Fruit fly (Drosophila melanogaster) S2 (cell line): Measurements from ENCODE around the gene Hinfp.
A peak's percentile ranks its signal among the peaks of the same experiment; 100 is the strongest.

Source experiments
- CG8478 ChIP-seq: fragments of >200 bp; optimal IDR thresholded peaks from 2 replicates; lab custom pipeline; 2018
- CTCF ChIP-seq, 2 experiments: fragments of >200 bp; optimal IDR thresholded peaks; 2 replicates each; lab custom pipeline; 2018

Gene Hinfp

DNA sequence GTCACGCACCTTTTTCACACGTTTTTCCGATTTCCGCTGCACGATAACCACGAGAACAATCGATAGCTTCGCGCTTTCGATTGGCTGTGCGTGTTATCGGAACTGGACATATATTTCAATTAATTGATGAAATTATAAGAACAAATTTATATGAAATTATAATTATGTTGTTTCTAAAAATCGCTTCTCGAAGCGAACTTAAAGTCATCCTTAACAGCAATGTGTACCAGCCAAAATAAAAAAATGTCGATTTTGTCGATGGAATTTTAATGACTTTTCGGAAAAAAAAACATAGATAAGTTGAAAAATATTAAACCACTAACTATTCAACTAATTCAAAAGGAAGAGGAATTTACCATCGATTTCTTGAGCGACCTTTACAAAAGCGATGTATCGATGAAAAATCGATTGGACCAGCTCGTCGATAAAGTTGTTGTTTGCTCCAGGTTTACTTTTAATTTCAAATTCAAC lies at the start of gene Hinfp, which contains the start of gene CG13364:
TSS of gene Hinfp (plus strand) at position 386 of the 471 bp plus-strand sequence.
TSS of gene CG13364 (minus strand) at position 47 of the 471 bp plus-strand sequence.
- TF ChIP-seq CTCF (optimal IDR thresholded peaks at IDR 0.05; lab: Kevin White, UChicago) (no peak), CG8478 (lab: Kevin White, UChicago) (no peak)

DNA sequence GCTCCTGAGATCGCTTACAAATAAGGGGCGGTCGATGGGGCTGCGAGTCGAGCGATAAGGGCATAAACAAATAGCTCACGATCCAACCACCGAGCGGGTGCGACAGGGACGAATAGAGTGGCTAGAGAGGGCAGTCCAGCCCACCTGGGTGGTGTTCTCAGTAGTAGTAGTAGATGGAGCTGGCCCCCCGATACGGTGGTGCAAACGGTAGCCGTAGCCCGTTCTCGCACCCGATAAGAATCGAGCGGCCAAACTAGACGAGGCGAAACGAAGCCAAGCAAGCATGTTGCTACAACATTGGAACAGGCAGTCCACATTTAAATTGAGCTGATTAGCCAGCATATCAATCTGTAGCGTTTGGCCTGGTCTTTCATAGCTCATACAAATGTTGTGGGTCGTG lies 44.7 kb upstream of the Hinfp start:
- TF ChIP-seq CTCF (optimal IDR thresholded peaks at IDR 0.05; lab: Kevin White, UChicago) (no peak), CG8478 (lab: Kevin White, UChicago) (no peak)

DNA sequence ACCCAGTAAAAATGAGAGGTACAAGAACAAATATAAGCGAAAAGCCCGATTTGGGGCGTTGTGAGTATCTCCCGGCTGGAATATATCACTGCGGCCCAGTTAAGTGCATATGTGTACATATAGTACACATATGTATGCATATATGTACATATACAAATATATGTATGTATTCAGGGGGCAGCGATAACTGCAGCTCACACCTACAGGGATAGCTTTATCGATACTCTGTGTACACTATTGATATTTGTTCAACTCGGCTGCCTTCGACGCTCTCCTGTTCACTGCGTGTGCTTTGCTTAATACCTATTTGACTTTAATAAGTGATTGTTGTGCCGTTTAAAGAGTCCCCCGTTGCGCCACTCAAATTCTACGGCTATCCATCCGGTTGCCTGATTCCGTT lies 43.5 kb upstream of the Hinfp start, which contains the start of gene vnd:
TSS of gene vnd (plus strand) at position 297 of the 400 bp plus-strand sequence.
- TF ChIP-seq CTCF (optimal IDR thresholded peaks at IDR 0.05; lab: Kevin White, UChicago): no peak
- TF ChIP-seq CG8478 (lab: Kevin White, UChicago): no peak

DNA sequence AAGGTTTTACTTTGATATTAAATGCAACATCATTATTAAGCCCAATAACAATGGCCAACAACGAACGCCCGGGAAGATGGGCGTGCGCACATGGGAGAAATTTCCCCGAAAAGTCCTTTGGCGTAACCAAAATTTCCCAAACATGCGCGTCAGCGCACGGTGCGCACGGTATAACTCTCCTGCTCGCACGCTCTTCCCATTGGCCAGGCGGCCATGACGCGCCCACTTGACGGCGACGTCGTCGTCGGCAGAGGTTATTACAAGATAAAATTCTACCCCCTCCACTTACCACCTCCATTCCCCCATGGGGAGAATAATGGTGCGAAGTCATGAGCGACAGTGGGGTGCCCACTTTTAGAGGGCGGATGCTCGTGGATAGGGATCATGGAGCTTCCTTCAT lies 36.4 kb upstream of the Hinfp start:
- no peak for TF ChIP-seq CTCF (optimal IDR thresholded peaks at IDR 0.05; lab: Kevin White, UChicago)
- TF ChIP-seq CG8478 (lab: Kevin White, UChicago): no peak

DNA sequence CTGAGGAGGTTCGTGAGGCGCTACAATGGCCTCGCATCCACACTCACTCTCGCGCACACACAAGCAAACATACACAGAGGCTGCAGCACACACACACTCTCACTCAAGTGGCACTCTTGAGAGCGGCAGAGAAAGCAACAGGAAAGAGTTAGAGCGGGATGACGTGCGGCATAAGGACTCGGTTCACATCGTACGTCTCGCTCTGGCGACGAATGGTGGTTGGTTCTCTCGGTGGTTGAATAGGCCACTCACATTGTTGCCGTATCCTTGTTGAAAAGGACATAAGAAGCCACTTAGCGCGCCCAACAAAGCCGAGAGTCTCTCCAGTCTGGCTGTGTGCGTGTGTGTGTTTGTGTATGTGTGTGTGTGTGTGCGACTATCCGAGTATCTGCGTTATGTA lies 34.9 kb upstream of the Hinfp start:
- no peak for TF ChIP-seq CG8478 (lab: Kevin White, UChicago)
- TF ChIP-seq CTCF (optimal IDR thresholded peaks at IDR 0.05; lab: Kevin White, UChicago): no peak

DNA sequence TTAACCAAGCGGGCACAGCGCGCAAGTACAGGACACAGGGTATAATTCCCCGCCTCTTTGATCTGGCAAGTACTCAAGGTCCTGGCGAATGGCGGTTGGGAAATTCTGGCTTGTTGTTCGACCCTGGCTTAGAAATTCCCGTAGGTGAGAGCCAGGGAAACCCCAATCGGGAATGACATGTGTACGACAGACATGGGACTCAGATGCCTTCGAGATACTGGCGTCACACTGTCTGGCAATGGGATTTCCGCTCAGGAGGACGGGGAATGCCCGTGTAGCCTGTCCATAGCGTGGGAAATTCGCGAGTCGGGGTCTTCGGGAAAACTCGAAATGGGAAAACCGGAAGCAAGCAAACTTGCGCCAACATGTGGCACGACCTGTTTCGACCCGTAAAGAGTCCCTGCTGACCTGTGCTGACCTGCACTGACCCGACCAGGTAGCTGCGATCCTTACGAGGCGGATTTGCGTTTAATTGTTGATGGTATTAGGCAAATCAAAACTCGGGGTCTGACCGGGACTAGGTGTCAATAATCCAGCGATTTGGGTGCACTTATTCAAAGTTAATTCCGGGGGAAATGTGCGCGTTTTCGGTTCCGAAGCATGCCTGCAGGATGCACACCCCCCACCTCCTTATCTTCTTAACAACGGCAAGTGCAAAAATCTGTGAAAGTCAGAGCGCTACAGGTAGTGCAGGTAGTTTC lies 32.6 kb upstream of the Hinfp start:
- TF ChIP-seq CTCF (optimal IDR thresholded peaks at IDR 0.05; lab: Kevin White, UChicago): no peak
- no peak for TF ChIP-seq CG8478 (lab: Kevin White, UChicago)

DNA sequence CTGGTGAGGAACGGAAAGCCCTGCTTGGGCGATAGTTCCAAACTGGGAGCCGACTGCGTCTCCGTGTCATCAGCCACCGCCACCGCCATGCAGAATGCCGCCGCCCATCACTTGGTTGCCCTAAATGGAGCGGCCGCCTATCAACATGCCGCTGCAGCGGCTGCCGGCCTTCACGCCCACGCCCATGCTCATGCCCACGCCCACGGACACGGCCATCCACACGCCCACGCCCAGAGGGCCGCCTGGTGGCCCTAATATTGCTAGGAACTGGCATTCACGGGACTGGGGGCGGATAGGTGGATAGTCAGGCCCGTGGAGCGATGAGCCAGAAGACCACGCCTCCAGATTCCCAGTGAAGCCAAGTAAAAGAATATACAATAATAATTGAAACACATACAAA lies 28.3 kb upstream of the Hinfp start:
- TF ChIP-seq CTCF (optimal IDR thresholded peaks at IDR 0.05; lab: Kevin White, UChicago) (no peak), CG8478 (lab: Kevin White, UChicago) (no peak)

DNA sequence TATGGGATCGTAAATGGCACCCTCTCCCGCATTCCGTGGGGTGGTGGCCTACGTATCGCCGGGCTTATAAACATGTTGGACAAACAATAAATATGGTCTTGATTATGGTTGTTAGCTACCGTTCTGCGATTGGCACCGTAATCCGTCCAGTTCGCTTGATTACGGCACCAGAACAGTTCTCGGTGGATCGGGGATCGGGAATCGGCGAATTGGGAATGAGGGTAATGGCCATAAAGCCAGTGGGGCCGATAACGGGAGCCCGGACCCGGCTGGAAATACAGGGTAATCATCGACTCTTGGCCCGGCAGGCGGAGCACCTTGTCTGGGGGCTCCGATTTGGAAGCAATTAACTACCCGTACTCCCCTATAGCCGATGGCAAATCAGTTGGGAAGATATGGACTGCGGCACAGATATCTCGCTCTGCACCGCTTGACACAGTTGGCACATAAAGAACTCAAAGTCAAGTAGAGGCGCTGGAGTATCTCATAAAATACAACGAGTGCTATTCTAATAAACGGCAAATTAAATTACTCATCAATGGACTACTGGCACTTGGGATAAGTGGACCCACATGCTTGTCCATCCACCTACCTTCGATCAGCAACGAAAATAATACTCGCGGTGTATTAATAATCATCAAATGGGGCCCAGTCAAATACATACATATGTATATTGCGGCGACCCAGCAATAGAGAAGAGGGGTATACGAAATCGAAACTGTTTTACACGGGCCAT lies 26.9 kb upstream of the Hinfp start:
- no peak for TF ChIP-seq CG8478 (lab: Kevin White, UChicago)
- no peak for TF ChIP-seq CTCF (optimal IDR thresholded peaks at IDR 0.05; lab: Kevin White, UChicago)

DNA sequence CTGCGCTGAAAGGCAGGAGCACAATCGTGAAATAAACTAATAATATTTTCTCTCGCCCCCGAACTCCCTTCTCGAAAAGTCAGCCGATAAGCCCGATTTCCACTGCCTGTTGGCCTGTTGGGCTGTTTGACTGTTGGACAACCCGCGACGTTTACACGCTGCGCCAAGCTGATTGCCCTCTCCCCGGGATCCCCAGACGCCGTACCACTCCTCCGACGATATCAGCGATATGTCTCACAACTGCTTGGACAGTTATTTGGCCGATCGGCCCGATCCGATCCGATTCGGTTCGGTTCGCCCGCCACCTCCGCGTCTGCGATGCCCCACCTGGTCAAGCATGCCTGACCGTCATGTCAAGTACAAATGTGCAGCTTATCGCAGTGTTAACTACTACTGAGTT lies 25.6 kb upstream of the Hinfp start:
- TF ChIP-seq CG8478 (lab: Kevin White, UChicago) (no peak), CTCF (optimal IDR thresholded peaks at IDR 0.05; lab: Kevin White, UChicago) (no peak)

DNA sequence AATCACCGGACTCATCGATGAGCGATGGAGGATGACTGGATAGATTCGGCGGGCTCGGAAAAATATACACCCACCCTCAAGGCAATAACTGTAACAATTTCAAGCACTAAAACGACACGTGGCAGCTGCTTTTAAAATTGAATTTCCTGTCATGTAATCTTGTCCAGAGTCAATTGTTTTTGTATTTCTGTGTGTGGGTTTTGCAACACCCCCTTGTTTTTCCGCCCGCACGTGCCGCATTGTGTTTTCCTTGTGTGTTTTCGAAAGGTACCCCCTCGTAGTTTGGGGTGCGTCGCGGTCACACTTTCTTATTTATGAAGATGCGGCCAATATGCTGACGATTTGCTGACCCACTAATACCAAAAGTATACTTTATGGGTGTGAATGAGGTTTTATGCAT lies 23.4 kb upstream of the Hinfp start:
- TF ChIP-seq CTCF (optimal IDR thresholded peaks at IDR 0.05; lab: Kevin White, UChicago) (no peak), CG8478 (lab: Kevin White, UChicago) (no peak)

DNA sequence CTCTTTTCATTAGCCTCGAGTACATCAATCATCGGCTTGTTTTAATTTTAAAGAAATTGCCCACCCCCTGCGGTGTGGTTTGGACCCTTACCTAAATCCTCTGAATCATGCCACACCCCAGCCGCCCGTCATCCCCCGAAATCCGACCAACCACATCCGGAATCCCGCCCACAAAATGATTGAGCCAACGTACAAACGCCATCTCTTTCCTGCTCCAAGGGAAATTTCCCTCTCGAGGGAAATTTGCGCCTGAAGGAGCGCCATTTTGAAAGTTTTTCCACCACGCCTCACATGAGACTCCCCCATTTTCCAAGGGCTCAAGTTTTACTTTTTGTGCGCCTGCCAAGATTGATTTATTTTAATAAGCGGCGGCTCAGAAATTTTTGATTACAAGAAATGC lies 15.3 kb upstream of the Hinfp start:
- no peak for TF ChIP-seq CTCF (optimal IDR thresholded peaks at IDR 0.05; lab: Kevin White, UChicago)
- TF ChIP-seq CG8478 (lab: Kevin White, UChicago): no peak

DNA sequence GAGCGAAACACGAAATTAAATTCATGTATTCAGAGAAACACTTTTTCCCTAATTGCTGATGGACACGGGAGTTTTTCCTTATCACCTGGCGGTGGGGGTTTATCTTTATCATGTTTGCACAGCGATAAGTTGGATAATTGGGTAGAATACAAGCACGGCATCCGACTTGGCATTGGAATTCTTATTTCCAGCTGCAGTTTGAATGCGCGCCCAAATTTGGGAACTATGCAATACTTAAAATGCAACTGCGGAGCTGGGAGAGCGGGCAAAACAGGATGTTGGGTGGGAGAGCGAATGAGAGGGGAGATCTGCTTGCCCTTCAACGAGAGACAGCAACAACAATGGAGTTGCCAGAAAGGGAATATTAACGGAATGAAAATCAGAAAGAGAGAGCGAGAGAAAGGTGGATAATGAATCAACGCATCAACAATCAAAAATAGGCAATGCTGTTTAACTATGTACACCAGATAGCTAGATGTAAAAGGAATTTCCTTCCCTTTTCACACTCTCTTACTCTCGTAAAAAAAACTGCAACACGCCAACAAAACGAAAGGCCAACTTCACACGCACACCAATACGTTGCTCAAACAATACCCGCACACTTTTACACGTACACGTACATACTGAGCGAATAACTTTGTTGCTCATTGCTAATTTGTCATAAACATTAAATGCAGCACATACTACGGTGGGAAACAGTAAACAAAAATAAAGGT lies 8.4 kb upstream of the Hinfp start:
- TF ChIP-seq CG8478 (lab: Kevin White, UChicago): no peak
- TF ChIP-seq CTCF (optimal IDR thresholded peaks at IDR 0.05; lab: Kevin White, UChicago): no peak

DNA sequence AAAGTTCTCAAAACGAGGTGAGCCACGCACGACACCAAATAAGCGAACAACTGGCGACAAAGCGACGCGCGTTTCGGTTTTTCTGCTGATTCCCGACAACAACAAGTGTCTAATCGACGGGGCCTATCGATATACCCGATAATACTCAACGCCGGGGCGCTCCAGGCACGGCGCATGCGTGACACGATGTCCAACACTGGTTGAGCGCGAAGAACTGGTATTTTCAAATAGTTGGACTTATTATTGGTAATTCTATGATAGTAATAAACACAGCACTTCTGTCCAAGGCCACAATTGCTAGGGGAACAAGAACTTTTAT lies 7.9 kb upstream of the Hinfp start:
- TF ChIP-seq CTCF (optimal IDR thresholded peaks at IDR 0.05; lab: Kevin White, UChicago): peak in 1 of 2 experiments; percentile 30
- no peak for TF ChIP-seq CG8478 (lab: Kevin White, UChicago)

DNA sequence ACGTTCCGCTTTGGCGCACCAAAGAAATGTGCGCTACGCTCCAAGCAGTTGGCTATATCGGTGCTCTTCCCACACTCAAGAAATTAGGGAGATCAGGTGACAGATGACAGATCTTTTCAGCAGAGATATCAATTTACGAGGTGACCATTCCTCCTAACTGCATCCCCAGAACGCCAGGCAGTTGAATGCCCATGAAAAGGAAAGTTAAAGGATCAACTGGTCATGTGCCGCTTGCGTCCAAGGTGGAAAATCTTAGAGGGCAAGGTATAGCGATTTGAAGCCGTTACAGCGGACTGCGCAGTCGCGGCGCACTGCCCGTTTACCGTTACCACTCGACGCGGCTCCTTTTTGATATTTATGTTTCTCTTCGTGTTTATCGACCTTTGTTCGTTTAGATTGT lies 6.8 kb upstream of the Hinfp start:
- TF ChIP-seq CTCF (optimal IDR thresholded peaks at IDR 0.05; lab: Kevin White, UChicago) (no peak), CG8478 (lab: Kevin White, UChicago) (no peak)
